Fruit fly (Drosophila melanogaster): ENCODE results near the gene CG12259.

The CG12259 gene

dm6 chr3R:27937752-27938694 is 17.1 kb upstream of the CG12259 start, which contains the start of the genes NSD and BOD1 (continued):
- no peak for TF ChIP-seq BtbVII (GFP tag; optimal IDR thresholded peaks at IDR 0.05)
- TF ChIP-seq eyg (GFP tag; optimal IDR thresholded peaks at IDR 0.05): no peak
- no peak for TF ChIP-seq CG2199 (GFP tag; IDR thresholded peaks at IDR 0.05)
- TF ChIP-seq al (GFP tag; IDR thresholded peaks at IDR 0.05): peak; percentile 85
- no peak for TF ChIP-seq br (optimal IDR thresholded peaks at IDR 0.05)
- TF ChIP-seq CG6854 (GFP tag; optimal IDR thresholded peaks at IDR 0.05): no peak
- TF ChIP-seq Atf3 (GFP tag; optimal IDR thresholded peaks at IDR 0.05): no peak
- peak; percentile 92 for TF ChIP-seq slbo (GFP tag; IDR thresholded peaks at IDR 0.05)
- TF ChIP-seq CG7745 (tag; optimal IDR thresholded peaks at IDR 0.05): no peak
- TF ChIP-seq CG17328 (GFP tag; IDR thresholded peaks at IDR 0.05): peak; percentile 50; the same call in 1 of the 2 replicates
- TF ChIP-seq run (tag; optimal IDR thresholded peaks at IDR 0.05): no peak
- TF ChIP-seq Ssrp (tag; optimal IDR thresholded peaks at IDR 0.05): peak; percentile 46
- TF ChIP-seq Oaz (GFP tag; IDR thresholded peaks at IDR 0.05): peak; percentile 17; the same call in 1 of the 2 replicates
- peak; percentile 40 for TF ChIP-seq sug (tag; optimal IDR thresholded peaks at IDR 0.05)
- no peak for TF ChIP-seq CG1792 (GFP tag; optimal IDR thresholded peaks at IDR 0.05)
- TF ChIP-seq Oli (tag; optimal IDR thresholded peaks at IDR 0.05): peak; percentile 58
- TF ChIP-seq CG30431 (GFP tag; optimal IDR thresholded peaks at IDR 0.05): peak; percentile 33
- 0 out of 2 replicates have a peak, but pooled peaks have one; percentile 19 for TF ChIP-seq CG6689 (GFP tag; IDR thresholded peaks at IDR 0.05)
- peak; percentile 48; the same call in 1 of the 3 replicates for TF ChIP-seq H15 (GFP tag; IDR thresholded peaks at IDR 0.05)
- TF ChIP-seq Elba2 (GFP tag; optimal IDR thresholded peaks at IDR 0.05): no peak
- peak; percentile 91 for TF ChIP-seq chinmo (GFP tag; IDR thresholded peaks at IDR 0.05; ENCODE audit: partially characterized antibody)
- peak; percentile 1 for TF ChIP-seq CG7928 (GFP tag; optimal IDR thresholded peaks at IDR 0.05)
- peak; percentile 48 for TF ChIP-seq CG10209 (GFP tag; optimal IDR thresholded peaks at IDR 0.05)
- peak; percentile 98 for TF ChIP-seq Opbp (GFP tag; IDR thresholded peaks at IDR 0.05; ENCODE audit: partially characterized antibody)
- TF ChIP-seq bigmax (GFP tag; optimal IDR thresholded peaks at IDR 0.05): no peak
- TF ChIP-seq NC2β (GFP tag; optimal IDR thresholded peaks at IDR 0.05): no peak
- TF ChIP-seq CG2875 (GFP tag; optimal IDR thresholded peaks at IDR 0.05): no peak
- TF ChIP-seq CG18262 (tag; optimal IDR thresholded peaks at IDR 0.05): peak; percentile 62
- TF ChIP-seq kni (GFP tag; optimal IDR thresholded peaks at IDR 0.05): no peak
- no peak for TF ChIP-seq Bteb2 (GFP tag; optimal IDR thresholded peaks at IDR 0.05)
- peak; percentile 96 for TF ChIP-seq hb (GFP tag; IDR thresholded peaks at IDR 0.05; ENCODE audit: partially characterized antibody)
- TF ChIP-seq sim (GFP tag; IDR thresholded peaks at IDR 0.05): no peak
- TF ChIP-seq CG15479 (GFP tag; optimal IDR thresholded peaks at IDR 0.05): no peak
- peak; percentile 63 for TF ChIP-seq Dp (GFP tag; optimal IDR thresholded peaks at IDR 0.05)
- peak; percentile 50 for TF ChIP-seq CG4282 (GFP tag; optimal IDR thresholded peaks at IDR 0.05)
- TF ChIP-seq gro (GFP tag; optimal IDR thresholded peaks at IDR 0.05): no peak
- no peak for TF ChIP-seq bab2 (GFP tag; optimal IDR thresholded peaks at IDR 0.05)
- TF ChIP-seq sqz (GFP tag; optimal IDR thresholded peaks at IDR 0.05): no peak
- TF ChIP-seq ham (GFP tag; IDR thresholded peaks at IDR 0.05): no peak
- TF ChIP-seq dm (GFP tag; optimal IDR thresholded peaks at IDR 0.05): peak; percentile 4
- TF ChIP-seq CG16779 (GFP tag; IDR thresholded peaks at IDR 0.05): no peak; the same call in 1 of the 2 replicates
- TF ChIP-seq tap (tag; optimal IDR thresholded peaks at IDR 0.05): no peak
- TF ChIP-seq scrt (GFP tag; optimal IDR thresholded peaks at IDR 0.05): no peak
- peak; percentile 56 for TF ChIP-seq nmo (GFP tag; optimal IDR thresholded peaks at IDR 0.05)
- TF ChIP-seq CG8281 (tag; optimal IDR thresholded peaks at IDR 0.05): no peak
- peak; percentile 8; the same call in 1 of the 2 replicates for TF ChIP-seq crol (GFP tag; IDR thresholded peaks at IDR 0.05)
- TF ChIP-seq lab (GFP tag; optimal IDR thresholded peaks at IDR 0.05): peak; percentile 42
- no peak for TF ChIP-seq Lim3 (GFP tag; IDR thresholded peaks at IDR 0.05)
- peak; percentile 54 for TF ChIP-seq CG9437 (GFP tag; optimal IDR thresholded peaks at IDR 0.05)

All from whole organism, embryonic.